Worm (Caenorhabditis elegans) whole organism, late embryonic: ENCODE measurements around the gene cdr-2.

Experiments
- ahr-1 ChIP-seq: sonication (generic microtip); optimal IDR thresholded peaks from 2 replicates; lab custom pipeline; 2016; ENCODE audit warnings: missing genetic modification characterization, missing compliant biosample characterization
- ets-4 ChIP-seq: sonication (generic microtip); optimal IDR thresholded peaks from 2 replicates; lab custom pipeline; 2016; ENCODE audit warnings: missing genetic modification characterization, missing compliant biosample characterization
- fax-1 ChIP-seq: sonication (generic microtip); optimal IDR thresholded peaks from 2 replicates; lab custom pipeline; 2016; ENCODE audit warnings: missing genotype, missing genetic modification characterization, missing compliant biosample characterization
- fkh-10 ChIP-seq: fragments of 150-350 bp; optimal IDR thresholded peaks from 2 replicates; lab custom pipeline; 2014; ENCODE audit warnings: missing biosample characterization, missing genetic modification reagents, missing genetic modification characterization
- hlh-6 ChIP-seq: sonication (generic microtip); optimal IDR thresholded peaks from 2 replicates; lab custom pipeline; 2016; ENCODE audit warnings: missing genotype, missing genetic modification characterization, missing compliant biosample characterization
- pha-4 ChIP-seq: fragments of 150-350 bp; optimal IDR thresholded peaks from 2 replicates; lab custom pipeline; 2018; ENCODE audit warnings: missing biosample characterization, missing genetic modification reagents, missing genetic modification characterization
- sox-2 ChIP-seq: fragments of 200-800 bp; sonication (Bioruptor generic); IDR thresholded peaks from 2 replicates; pipeline ENCODE4 v1.3.6; 2022; ENCODE audit warnings: missing genetic modification reagents, missing genetic modification characterization, missing compliant biosample characterization
- unc-55 ChIP-seq: sonication (generic microtip); optimal IDR thresholded peaks from 2 replicates; lab custom pipeline; 2017; ENCODE audit warnings: missing biosample characterization, missing genetic modification reagents, missing genetic modification characterization
- unc-86 ChIP-seq: sonication (generic microtip); optimal IDR thresholded peaks from 2 replicates; lab custom pipeline; 2016; ENCODE audit warnings: missing genetic modification characterization, missing compliant biosample characterization

DNA sequence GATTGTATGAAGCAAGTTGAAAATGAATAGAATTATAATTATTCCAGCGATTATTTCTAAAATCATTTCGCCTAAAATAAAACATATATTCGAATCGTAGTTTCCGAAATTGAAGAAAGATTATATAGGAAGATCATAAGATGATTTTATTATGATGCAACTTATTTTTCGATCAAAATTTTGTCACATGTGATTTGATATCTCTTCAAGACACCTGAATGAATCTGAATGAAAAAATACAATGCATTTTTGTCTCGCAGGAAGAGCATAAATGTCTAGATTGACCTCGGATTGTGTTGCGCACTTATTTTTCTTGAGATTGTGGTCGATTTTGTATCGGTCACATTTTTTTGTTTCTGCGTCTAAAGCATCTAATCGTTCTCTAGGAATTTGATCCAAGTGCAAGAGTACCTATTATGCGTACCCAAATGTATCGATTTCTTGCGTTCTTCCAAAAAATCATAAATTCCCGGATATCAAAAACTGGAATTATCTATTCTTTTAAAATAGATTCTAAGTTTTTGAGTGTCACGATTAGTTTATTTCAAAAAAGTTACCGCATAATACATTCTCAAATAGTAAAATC is 5.0 kb downstream of the cdr-2 start, which contains the start of gene hrg-2:
- TF ChIP-seq ets-4: no peak
- TF ChIP-seq sox-2 (GFP tag; lab: Robert Waterston, UW): no peak
- no peak for TF ChIP-seq unc-55 (GFP tag; lab: Kevin White, UChicago)
- no peak for TF ChIP-seq fkh-10 (GFP tag; lab: Kevin White, UChicago)
- TF ChIP-seq pha-4 (tag; lab: Kevin White, UChicago): no peak
- no peak for TF ChIP-seq unc-86
- no peak for TF ChIP-seq fax-1
- TF ChIP-seq ahr-1 (tag; lab: Kevin White, UChicago): no peak
- no peak for TF ChIP-seq hlh-6
